Worm (Caenorhabditis elegans): ENCODE results near the gene his-59.
"Not testable (repeated sequence)": the region's sequence is repeated elsewhere in the genome, so short reads cannot be mapped to it uniquely, and the experiment has no call there.

The his-59 gene

ce11 chrIV:7487554-7488456 lies at the start of gene his-59, which contains the start of gene his-60 (continued):
- TF ChIP-seq arid-1 (GFP tag; conservative IDR thresholded peaks at IDR 0.05), result peak; percentile 71
- TF ChIP-seq zip-11 (GFP tag; IDR thresholded peaks at IDR 0.05), result no peak
- 0 out of 2 replicates have a peak, but pooled peaks have one; percentile 31 for TF ChIP-seq D1046.2 (GFP tag; IDR thresholded peaks at IDR 0.05)
- TF ChIP-seq unc-62 (GFP tag; optimal IDR thresholded peaks at IDR 0.05 in 1 of 2), result no peak
- no peak for TF ChIP-seq unc-62 (tag; optimal IDR thresholded peaks at IDR 0.05)
- peak; percentile 37; the same call in 1 of the 2 replicates for TF ChIP-seq lin-1 (GFP tag; IDR thresholded peaks at IDR 0.05)
- TF ChIP-seq spr-3 (GFP tag; optimal IDR thresholded peaks at IDR 0.05), result no peak
- TF ChIP-seq egl-43 (GFP tag; IDR thresholded peaks at IDR 0.05), result peak; percentile 77
- TF ChIP-seq daf-8 (GFP tag; IDR thresholded peaks at IDR 0.05), result no peak
- peak; percentile 84 for TF ChIP-seq dmd-8 (GFP tag; IDR thresholded peaks at IDR 0.05)

- TF ChIP-seq F10B5.3 (tag; optimal IDR thresholded peaks at IDR 0.05) (no peak), unc-62 (GFP tag; optimal IDR thresholded peaks at IDR 0.05 in 1 of 2) (peak in 1 of 2 experiments; percentile 92), unc-62 (tag; optimal IDR thresholded peaks at IDR 0.05) (no peak)
Measured at ce11 chrIV:7439377-7439776, 48.7 kb upstream of the his-59 start.

ce11 chrIV:7440238-7440637 lies 47.8 kb upstream of the his-59 start:
- TF ChIP-seq lin-29 (GFP tag; IDR thresholded peaks at IDR 0.05) (no peak), nhr-25 (tag; optimal IDR thresholded peaks at IDR 0.05; ENCODE audit: borderline replicate concordance, insufficient read depth) (no peak), hlh-11 (tag; optimal IDR thresholded peaks at IDR 0.05) (peak; percentile 3), nhr-28 (tag; optimal IDR thresholded peaks at IDR 0.05) (peak; percentile 66), duxl-1 (tag; optimal IDR thresholded peaks at IDR 0.05; ENCODE audit: poor library complexity) (no peak), R02D3.7 (tag; optimal IDR thresholded peaks at IDR 0.05) (no peak), cey-2 (tag; optimal IDR thresholded peaks at IDR 0.05; ENCODE audit: borderline replicate concordance, insufficient read depth) (no peak), attf-4 (tag; optimal IDR thresholded peaks at IDR 0.05) (no peak), lim-7 (GFP tag; IDR thresholded peaks at IDR 0.05) (no peak)

- TF ChIP-seq lim-7 (GFP tag; IDR thresholded peaks at IDR 0.05) (peak; percentile 73), pha-4 (GFP tag; IDR thresholded peaks at IDR 0.05) (peak; percentile 12; the same call in 1 of the 2 replicates), snpc-1.2 (GFP tag; IDR thresholded peaks at IDR 0.05) (0 out of 2 replicates have a peak, but pooled peaks have one; percentile 22), Y48G9A.11 (GFP tag; IDR thresholded peaks at IDR 0.05) (0 out of 2 replicates have a peak, but pooled peaks have one; percentile 36), tra-1 (GFP tag; IDR thresholded peaks at IDR 0.05) (0 out of 2 replicates have a peak, but pooled peaks have one; percentile 28)
- TF ChIP-seq pha-4 (tag; optimal IDR thresholded peaks at IDR 0.05), result not testable (repeated sequence)
Measured at ce11 chrIV:7440985-7441384, 47.1 kb upstream of the his-59 start.

- no peak for TF ChIP-seq Y5F2A.4 (GFP tag; optimal IDR thresholded peaks at IDR 0.05)
- peak in 1 of 2 experiments; percentile 51 for TF ChIP-seq unc-62 (GFP tag; optimal IDR thresholded peaks at IDR 0.05 in 1 of 2)
- no peak for TF ChIP-seq unc-62 (tag; optimal IDR thresholded peaks at IDR 0.05)
Measured at ce11 chrIV:7445236-7445635, 42.8 kb upstream of the his-59 start, which contains the start of gene valv-1. Gene valv-1, minus strand, starts transcription at chrIV:7445336.

ce11 chrIV:7445995-7446394 lies 42.1 kb upstream of the his-59 start, which contains the start of gene B0496.1:
Gene B0496.1, plus strand, starts transcription at chrIV:7446295.
- TF ChIP-seq duxl-1 (tag; optimal IDR thresholded peaks at IDR 0.05; ENCODE audit: poor library complexity) (no peak), lin-29 (GFP tag; IDR thresholded peaks at IDR 0.05) (no peak)

Measured in whole organism, L4 larva.